2 fruit fly cellular contexts compared by ENCODE assay signal in the genomic region with DNA sequence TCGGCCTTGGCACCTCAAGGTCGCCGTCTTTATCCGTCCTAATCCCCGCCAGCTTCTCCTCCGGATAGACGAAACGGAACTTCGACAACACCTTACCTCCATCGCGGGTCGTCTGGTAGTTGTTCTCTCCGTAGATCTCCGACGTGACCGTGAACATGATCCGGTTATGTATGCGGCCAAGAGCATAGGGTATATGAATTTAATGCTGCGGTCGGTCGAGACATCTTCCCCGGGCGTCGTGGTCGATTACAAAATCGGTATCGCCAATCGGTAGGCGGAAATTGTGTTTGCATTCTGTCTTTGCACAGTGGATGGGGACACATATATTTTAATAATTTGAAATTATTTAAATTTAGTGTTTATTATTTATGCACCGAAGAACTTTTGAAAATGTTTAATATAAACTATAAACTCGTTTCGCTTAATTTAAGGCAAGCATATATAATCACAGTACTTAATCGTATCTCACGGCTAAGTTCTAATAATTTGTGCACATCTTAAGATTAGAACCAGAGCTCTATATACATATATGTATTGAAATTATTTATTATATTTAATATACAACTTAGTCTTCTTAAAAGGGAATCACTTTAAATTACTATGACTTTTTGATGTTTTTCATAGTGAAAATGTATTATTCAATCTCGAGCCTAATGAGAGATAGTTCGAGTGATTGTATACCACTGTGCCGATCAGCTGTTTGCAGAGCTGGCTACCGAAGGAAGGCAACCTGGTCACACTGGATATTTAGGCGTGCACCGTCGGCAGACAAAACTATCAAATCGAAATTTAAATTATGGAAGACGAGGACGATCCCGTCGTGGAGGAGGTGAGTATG.
TF ChIP-seq lines count a peak whose summit lies in the region.

A gene (minus strand): TSS at position 268 of the 838 bp plus-strand sequence.
A gene (plus strand): TSS at position 733 of the 838 bp plus-strand sequence.

TF ChIP-seq in whole organism, embryonic, 481 proteins besides CTCF, POLR2A, EP300 and RAD21 (continued from another document and continues in another):
- TF ChIP-seq CG10543 (GFP tag; optimal IDR thresholded peaks at IDR 0.05; lab: Kevin White, UChicago) (peak; percentile 98), CG1602 (GFP tag; optimal IDR thresholded peaks at IDR 0.05; lab: Kevin White, UChicago) (peak; percentile 90), CG7357 (GFP tag; IDR thresholded peaks at IDR 0.05; lab: Robert Waterston, UW) (peak; percentile 73), kah (GFP tag; optimal IDR thresholded peaks at IDR 0.05; lab: Kevin White, UChicago) (peak; percentile 89), ftz-f1 (GFP tag; optimal IDR thresholded peaks at IDR 0.05; lab: Kevin White, UChicago) (peak; percentile 77), pita (GFP tag; optimal IDR thresholded peaks at IDR 0.05; lab: Kevin White, UChicago) (no peak), B-H1 (GFP tag; IDR thresholded peaks at IDR 0.05; lab: Robert Waterston, UW) (peak; percentile 65), BEAF-32 (GFP tag; optimal IDR thresholded peaks at IDR 0.05; lab: Kevin White, UChicago) (peak; percentile 19), MTF-1 (GFP tag; optimal IDR thresholded peaks at IDR 0.05; lab: Kevin White, UChicago; ENCODE audit: borderline replicate concordance) (peak; percentile 76), CG7556 (GFP tag; optimal IDR thresholded peaks at IDR 0.05; lab: Kevin White, UChicago) (peak; percentile 98), C15 (GFP tag; IDR thresholded peaks at IDR 0.05; lab: Robert Waterston, UW) (peak; percentile 56; the same call in 2 of the 3 replicates), klu (GFP tag; IDR thresholded peaks at IDR 0.05; lab: Robert Waterston, UW) (peak; percentile 75), Atf6 (GFP tag; IDR thresholded peaks at IDR 0.05; lab: Robert Waterston, UW) (peak; percentile 75), CG4424 (GFP tag; optimal IDR thresholded peaks at IDR 0.05; lab: Kevin White, UChicago) (peak; percentile 93), CG1529 (GFP tag; optimal IDR thresholded peaks at IDR 0.05; lab: Kevin White, UChicago) (peak; percentile 81), B-H2 (GFP tag; optimal IDR thresholded peaks at IDR 0.05; lab: Kevin White, UChicago) (peak; percentile 92), CG5953 (GFP tag; IDR thresholded peaks at IDR 0.05; lab: Robert Waterston, UW) (no peak; the same call in 1 of the 2 replicates), ac (GFP tag; optimal IDR thresholded peaks at IDR 0.05; lab: Kevin White, UChicago) (peak; percentile 67), unpg (GFP tag; optimal IDR thresholded peaks at IDR 0.05; lab: Kevin White, UChicago) (peak; percentile 89), CG34376 (GFP tag; optimal IDR thresholded peaks at IDR 0.05; lab: Kevin White, UChicago) (peak; percentile 80), chinmo (GFP tag; IDR thresholded peaks at IDR 0.05; lab: Robert Waterston, UW; ENCODE audit: partially characterized antibody) (peak; percentile 8; the same call in 1 of the 4 replicates), Atf3 (GFP tag; optimal IDR thresholded peaks at IDR 0.05; lab: Kevin White, UChicago) (no peak), chm (GFP tag; IDR thresholded peaks at IDR 0.05; lab: Robert Waterston, UW) (peak; percentile 28), CG9817 (tag; optimal IDR thresholded peaks at IDR 0.05; lab: Kevin White, UChicago) (peak; percentile 93), CG14050 (GFP tag; IDR thresholded peaks at IDR 0.05; lab: Robert Waterston, UW) (peak; percentile 62), CG16815 (GFP tag; optimal IDR thresholded peaks at IDR 0.05; lab: Kevin White, UChicago) (peak; percentile 89), Sry-δ (GFP tag; optimal IDR thresholded peaks at IDR 0.05; lab: Kevin White, UChicago) (no peak), cg (GFP tag; optimal IDR thresholded peaks at IDR 0.05; lab: Kevin White, UChicago) (no peak), sug (tag; optimal IDR thresholded peaks at IDR 0.05; lab: Kevin White, UChicago) (peak; percentile 95), CG11696 (GFP tag; IDR thresholded peaks at IDR 0.05; lab: Robert Waterston, UW) (peak; percentile 68; the same call in 1 of the 2 replicates), rib (GFP tag; IDR thresholded peaks at IDR 0.05; lab: Robert Waterston, UW) (peak; percentile 67), Lhr (GFP tag; optimal IDR thresholded peaks at IDR 0.05; lab: Kevin White, UChicago) (peak; percentile 63), Blimp-1 (GFP tag; optimal IDR thresholded peaks at IDR 0.05; lab: Kevin White, UChicago) (peak; percentile 89), CG33557 (GFP tag; optimal IDR thresholded peaks at IDR 0.05; lab: Kevin White, UChicago) (peak; percentile 96), Chrac-16 (GFP tag; optimal IDR thresholded peaks at IDR 0.05; lab: Kevin White, UChicago) (peak; percentile 84), tap (tag; optimal IDR thresholded peaks at IDR 0.05; lab: Kevin White, UChicago) (peak; percentile 90), CG34224 (GFP tag; IDR thresholded peaks at IDR 0.05; lab: Robert Waterston, UW; ENCODE audit: partially characterized antibody) (peak; percentile 42; the same call in 1 of the 3 replicates), HmgD (GFP tag; optimal IDR thresholded peaks at IDR 0.05; lab: Kevin White, UChicago) (peak; percentile 3), grau (tag; optimal IDR thresholded peaks at IDR 0.05; lab: Kevin White, UChicago) (peak; percentile 95), trh (GFP tag; optimal IDR thresholded peaks at IDR 0.05; lab: Kevin White, UChicago) (peak; percentile 88), Ets65A (GFP tag; lab: Kevin White, UChicago) (peak; percentile 80), Doc2 (GFP tag; IDR thresholded peaks at IDR 0.05; lab: Robert Waterston, UW) (no peak), jing (GFP tag; optimal IDR thresholded peaks at IDR 0.05; lab: Kevin White, UChicago) (peak; percentile 56), CG18619 (GFP tag; optimal IDR thresholded peaks at IDR 0.05; lab: Kevin White, UChicago) (peak; percentile 94), pnt (GFP tag; optimal IDR thresholded peaks at IDR 0.05; lab: Kevin White, UChicago) (peak; percentile 40), CG7987 (GFP tag; optimal IDR thresholded peaks at IDR 0.05; lab: Kevin White, UChicago) (peak; percentile 71), p53 (GFP tag; optimal IDR thresholded peaks at IDR 0.05; lab: Kevin White, UChicago) (no peak), MBD-R2 (GFP tag; IDR thresholded peaks at IDR 0.05; lab: Robert Waterston, UW) (peak; percentile 94), Sin3A (optimal IDR thresholded peaks at IDR 0.05; lab: Kevin White, UChicago) (no peak), Gsc (GFP tag; IDR thresholded peaks at IDR 0.05; lab: Robert Waterston, UW) (no peak), Med (GFP tag; lab: Kevin White, UChicago) (peak; percentile 88), wor (GFP tag; IDR thresholded peaks at IDR 0.05; lab: Robert Waterston, UW) (peak; percentile 55), bsh (GFP tag; optimal IDR thresholded peaks at IDR 0.05; lab: Kevin White, UChicago) (peak; percentile 86 to 89), CG17385 (GFP tag; optimal IDR thresholded peaks at IDR 0.05; lab: Kevin White, UChicago) (peak; percentile 90), ewg (GFP tag; optimal IDR thresholded peaks at IDR 0.05; lab: Kevin White, UChicago) (peak; percentile 78), Nf-YC (tag; optimal IDR thresholded peaks at IDR 0.05; lab: Kevin White, UChicago) (peak; percentile 93), Hsf (GFP tag; optimal IDR thresholded peaks at IDR 0.05; lab: Kevin White, UChicago) (peak; percentile 61), nom (GFP tag; optimal IDR thresholded peaks at IDR 0.05; lab: Kevin White, UChicago) (peak; percentile 88), Fer3 (tag; optimal IDR thresholded peaks at IDR 0.05; lab: Kevin White, UChicago) (peak; percentile 90)

TF ChIP-seq in whole organism, prepupa, 60 proteins besides CTCF, POLR2A, EP300 and RAD21 (continued from another document):
- TF ChIP-seq CG6792 (GFP tag; optimal IDR thresholded peaks at IDR 0.05; lab: Kevin White, UChicago) (peak; percentile 90), cyc (GFP tag; optimal IDR thresholded peaks at IDR 0.05; lab: Kevin White, UChicago) (peak; percentile 74), CG6808 (GFP tag; optimal IDR thresholded peaks at IDR 0.05; lab: Kevin White, UChicago) (peak; percentile 92), CG1621 (tag; optimal IDR thresholded peaks at IDR 0.05; lab: Kevin White, UChicago) (peak; percentile 69), CG6854 (GFP tag; optimal IDR thresholded peaks at IDR 0.05; lab: Kevin White, UChicago) (peak; percentile 90), OdsH (GFP tag; optimal IDR thresholded peaks at IDR 0.05; lab: Kevin White, UChicago) (peak; percentile 95), vri (GFP tag; optimal IDR thresholded peaks at IDR 0.05; lab: Kevin White, UChicago) (peak; percentile 80), Hr38 (GFP tag; optimal IDR thresholded peaks at IDR 0.05; lab: Kevin White, UChicago) (no peak), Eip78C (GFP tag; lab: Kevin White, UChicago) (peak; percentile 95), CG8119 (GFP tag; IDR thresholded peaks at IDR 0.05; lab: Robert Waterston, UW) (peak; percentile 91), Ets21C (GFP tag; optimal IDR thresholded peaks at IDR 0.05; lab: Kevin White, UChicago) (peak; percentile 61), CG4318 (GFP tag; optimal IDR thresholded peaks at IDR 0.05; lab: Kevin White, UChicago) (peak; percentile 96), CG32006 (GFP tag; optimal IDR thresholded peaks at IDR 0.05; lab: Kevin White, UChicago) (peak; percentile 98), Hr4 (GFP tag; optimal IDR thresholded peaks at IDR 0.05; lab: Kevin White, UChicago) (peak; percentile 89), CG31627 (GFP tag; optimal IDR thresholded peaks at IDR 0.05; lab: Kevin White, UChicago) (peak; percentile 74)
